Worm (Caenorhabditis elegans) whole organism, young adult: ENCODE results near the gene fic-1.

Source experiments
- B0019.2 ChIP-seq: fragments of 200-800 bp; sonication (Bioruptor generic); conservative IDR thresholded peaks from 2 replicates; pipeline ENCODE4 v1.3.6; 2022; ENCODE audit warnings: missing genetic modification reagents, missing genetic modification characterization, missing compliant biosample characterization
- B0336.3 ChIP-seq: fragments of 200-800 bp; sonication (Bioruptor generic); IDR thresholded peaks from 2 replicates; pipeline ENCODE4 v1.3.6; 2022; ENCODE audit warnings: missing genetic modification characterization, missing compliant biosample characterization
- C17E4.6 ChIP-seq: fragments of 200-800 bp; sonication (Bioruptor generic); IDR thresholded peaks from 2 replicates; pipeline ENCODE4 v1.3.6; 2022; ENCODE audit warnings: missing genetic modification reagents, missing genetic modification characterization, missing compliant biosample characterization
- F10E7.11 ChIP-seq: sonication (generic microtip); optimal IDR thresholded peaks from 2 replicates; lab custom pipeline; 2017; ENCODE audit warnings: mild to moderate bottlenecking, missing genetic modification characterization, moderate library complexity, missing compliant biosample characterization
- F22D6.2 ChIP-seq: sonication (generic microtip); optimal IDR thresholded peaks from 2 replicates; lab custom pipeline; 2016; ENCODE audit warnings: mild to moderate bottlenecking, missing genetic modification characterization, missing compliant biosample characterization
- F37B4.10 ChIP-seq: fragments of 200-800 bp; sonication (Bioruptor generic); IDR thresholded peaks from 2 replicates; pipeline ENCODE4 v1.3.6; 2022; ENCODE audit warnings: missing genetic modification characterization, missing compliant biosample characterization
- K11D2.4 ChIP-seq: fragments of 200-800 bp; sonication (Bioruptor generic); IDR thresholded peaks from 2 replicates; pipeline ENCODE4 v1.3.6; 2022; ENCODE audit warnings: missing genetic modification reagents, missing genetic modification characterization, missing compliant biosample characterization
- Y53G8AR.9 ChIP-seq: fragments of 200-800 bp; sonication (Bioruptor generic); conservative IDR thresholded peaks from 2 replicates; pipeline ENCODE4 v1.3.6; 2022; ENCODE audit warnings: missing genetic modification reagents, missing genetic modification characterization, missing compliant biosample characterization
- Y67H2A.10 ChIP-seq: fragments of 200-800 bp; sonication (Bioruptor generic); conservative IDR thresholded peaks from 2 replicates; pipeline ENCODE4 v1.3.6; 2022; ENCODE audit warnings: missing genetic modification reagents, missing genetic modification characterization, missing compliant biosample characterization
- ZK185.1 ChIP-seq: sonication (generic microtip); optimal IDR thresholded peaks from 2 replicates; lab custom pipeline; 2016; ENCODE audit warnings: mild to moderate bottlenecking, missing genetic modification characterization, missing compliant biosample characterization; ENCODE audit not compliant: poor library complexity, severe bottlenecking
- ama-1 ChIP-seq, 3 experiments: fragments of 150-350 bp in 1 of 3; sonication (generic microtip) in 2 of 3; optimal IDR thresholded peaks; 2 replicates each; lab custom pipeline; 2014 to 2018; ENCODE audit warnings: missing biosample characterization in 2 of 3, missing genetic modification characterization in 2 of 3, missing genetic modification reagents in 2 of 3
- aptf-2 ChIP-seq: fragments of 200-800 bp; sonication (Bioruptor generic); conservative IDR thresholded peaks from 2 replicates; pipeline ENCODE4 v1.3.6; 2022; ENCODE audit warnings: missing genetic modification reagents, missing genetic modification characterization, missing compliant biosample characterization
- attf-3 ChIP-seq: fragments of 200-800 bp; sonication (Bioruptor generic); conservative IDR thresholded peaks from 2 replicates; pipeline ENCODE4 v1.3.6; 2022; ENCODE audit warnings: missing genetic modification reagents, missing genetic modification characterization, missing compliant biosample characterization
- attf-5 ChIP-seq: fragments of 200-800 bp; sonication (Bioruptor generic); optimal IDR thresholded peaks from 2 replicates; lab custom pipeline; 2018; ENCODE audit warnings: mild to moderate bottlenecking, missing genetic modification characterization, missing compliant biosample characterization
- attf-6 ChIP-seq: fragments of 200-800 bp; sonication (Bioruptor generic); IDR thresholded peaks from 2 replicates; pipeline ENCODE4 v1.3.6; 2022; ENCODE audit warnings: missing genetic modification reagents, missing genetic modification characterization, missing compliant biosample characterization
- ceh-100 ChIP-seq: fragments of 200-800 bp; sonication (Bioruptor generic); IDR thresholded peaks from 2 replicates; pipeline ENCODE4 v1.3.6; 2022; ENCODE audit warnings: missing genetic modification reagents, missing genetic modification characterization, missing compliant biosample characterization
- ceh-27 ChIP-seq: fragments of 200-800 bp; sonication (Bioruptor generic); optimal IDR thresholded peaks from 2 replicates; lab custom pipeline; 2018; ENCODE audit warnings: mild to moderate bottlenecking, missing genetic modification characterization, moderate library complexity, missing compliant biosample characterization
- ceh-79 ChIP-seq: sonication (generic microtip); optimal IDR thresholded peaks from 2 replicates; lab custom pipeline; 2017; ENCODE audit warnings: mild to moderate bottlenecking, missing genetic modification characterization, missing compliant biosample characterization
- chd-7 ChIP-seq: sonication (generic microtip); optimal IDR thresholded peaks from 2 replicates; lab custom pipeline; 2016; ENCODE audit warnings: mild to moderate bottlenecking, missing genetic modification characterization, moderate library complexity, missing compliant biosample characterization
- dox-1 ChIP-seq: fragments of 200-800 bp; sonication (Bioruptor generic); IDR thresholded peaks from 2 replicates; pipeline ENCODE4 v1.3.6; 2022; ENCODE audit warnings: missing genetic modification reagents, missing genetic modification characterization, missing compliant biosample characterization
- efl-1 ChIP-seq: fragments of 150-350 bp; optimal IDR thresholded peaks from 2 replicates; lab custom pipeline; 2014; ENCODE audit warnings: missing biosample characterization, missing genetic modification reagents, missing genetic modification characterization
- egl-44 ChIP-seq: fragments of 200-800 bp; sonication (Bioruptor generic); IDR thresholded peaks from 2 replicates; pipeline ENCODE4 v1.3.6; 2022; ENCODE audit warnings: missing genetic modification reagents, missing genetic modification characterization, missing compliant biosample characterization
- egrh-3 ChIP-seq: fragments of 200-800 bp; sonication (Bioruptor generic); IDR thresholded peaks from 2 replicates; pipeline ENCODE4 v1.3.6; 2022; ENCODE audit warnings: missing genetic modification reagents, missing genetic modification characterization, missing compliant biosample characterization
- ekl-4 ChIP-seq: fragments of 200-800 bp; sonication (Bioruptor generic); IDR thresholded peaks from 2 replicates; pipeline ENCODE4 v1.3.6; 2022; ENCODE audit warnings: missing genetic modification reagents, missing genetic modification characterization, missing compliant biosample characterization
- hlh-12 ChIP-seq: sonication (generic microtip); optimal IDR thresholded peaks from 2 replicates; lab custom pipeline; 2016; ENCODE audit warnings: missing genetic modification characterization, missing compliant biosample characterization
- hmg-1.2 ChIP-seq: fragments of 200-800 bp; sonication (Bioruptor generic); IDR thresholded peaks from 2 replicates; pipeline ENCODE4 v1.3.6; 2022; ENCODE audit warnings: missing genetic modification reagents, missing genetic modification characterization, missing compliant biosample characterization
- lag-1 ChIP-seq: fragments of 200-800 bp; sonication (Bioruptor generic); IDR thresholded peaks from 2 replicates; pipeline ENCODE4 v1.3.6; 2022; ENCODE audit warnings: missing genetic modification reagents, missing genetic modification characterization, missing compliant biosample characterization
- let-526 ChIP-seq: fragments of 200-800 bp; sonication (Bioruptor generic); IDR thresholded peaks from 2 replicates; pipeline ENCODE4 v1.3.6; 2022; ENCODE audit warnings: missing genetic modification reagents, missing genetic modification characterization, missing compliant biosample characterization
- lin-40 ChIP-seq: sonication (generic microtip); optimal IDR thresholded peaks from 2 replicates; lab custom pipeline; 2016; ENCODE audit warnings: missing genetic modification characterization, mild to moderate bottlenecking, missing compliant biosample characterization, missing genotype, missing genetic modification reagents
- lin-54 ChIP-seq: fragments of 200-800 bp; sonication (Bioruptor generic); optimal IDR thresholded peaks from 2 replicates; lab custom pipeline; 2018; ENCODE audit warnings: mild to moderate bottlenecking, missing genetic modification characterization, missing compliant biosample characterization
- madf-3 ChIP-seq: fragments of 200-800 bp; sonication (Bioruptor generic); IDR thresholded peaks from 2 replicates; pipeline ENCODE4 v1.3.6; 2022; ENCODE audit warnings: missing genetic modification reagents, missing genetic modification characterization, missing compliant biosample characterization
- madf-6 ChIP-seq: fragments of 200-800 bp; sonication (Bioruptor generic); IDR thresholded peaks from 2 replicates; pipeline ENCODE4 v1.3.6; 2022; ENCODE audit warnings: missing genetic modification reagents, missing genetic modification characterization, missing compliant biosample characterization
- nfyb-1 ChIP-seq: fragments of 200-800 bp; sonication (Bioruptor generic); IDR thresholded peaks from 2 replicates; pipeline ENCODE4 v1.3.6; 2022; ENCODE audit warnings: missing genetic modification reagents, missing genetic modification characterization, missing compliant biosample characterization
- rcor-1 ChIP-seq: fragments of 200-800 bp; sonication (Bioruptor generic); IDR thresholded peaks from 2 replicates; pipeline ENCODE4 v1.3.6; 2022; ENCODE audit warnings: missing genetic modification reagents, missing genetic modification characterization, missing compliant biosample characterization
- rpc-1 ChIP-seq, 2 experiments: fragments of 150-350 bp in 1 of 2; sonication (generic microtip) in 1 of 2; optimal IDR thresholded peaks; 2 replicates each; lab custom pipeline; 2014 to 2018; ENCODE audit warnings: missing biosample characterization in 1 of 2, missing genetic modification characterization in 1 of 2, missing genetic modification reagents in 1 of 2, missing genotype in 1 of 2
- sdz-38 ChIP-seq: sonication (generic microtip); optimal IDR thresholded peaks from 2 replicates; lab custom pipeline; 2016; ENCODE audit warnings: missing genotype, missing genetic modification characterization, missing compliant biosample characterization
- sea-2 ChIP-seq: fragments of 200-800 bp; sonication (Bioruptor generic); IDR thresholded peaks from 2 replicates; pipeline ENCODE4 v1.3.6; 2022; ENCODE audit warnings: missing genetic modification characterization, missing compliant biosample characterization
- snpc-1.1 ChIP-seq: sonication (generic microtip); optimal IDR thresholded peaks from 2 replicates; lab custom pipeline; 2017; ENCODE audit warnings: missing genetic modification characterization, mild to moderate bottlenecking, missing compliant biosample characterization, antibody characterized with exemption, moderate library complexity, missing genotype, missing genetic modification reagents; ENCODE audit not compliant: insufficient read depth
- snpc-1.3 ChIP-seq: sonication (generic microtip); optimal IDR thresholded peaks from 2 replicates; lab custom pipeline; 2017; ENCODE audit warnings: missing genetic modification characterization, mild to moderate bottlenecking, missing compliant biosample characterization, antibody characterized with exemption, moderate library complexity, missing genotype, missing genetic modification reagents; ENCODE audit not compliant: insufficient read depth
- snpc-3.4 ChIP-seq: sonication (generic microtip); optimal IDR thresholded peaks from 2 replicates; lab custom pipeline; 2017; ENCODE audit warnings: missing genetic modification characterization, mild to moderate bottlenecking, missing compliant biosample characterization, antibody characterized with exemption, moderate library complexity, missing genotype, missing genetic modification reagents
- tbp1 ChIP-seq: fragments of 200-800 bp; sonication (Bioruptor generic); optimal IDR thresholded peaks from 2 replicates; lab custom pipeline; 2018; ENCODE audit warnings: mild to moderate bottlenecking, missing genetic modification characterization, missing compliant biosample characterization
- tlf-1 ChIP-seq: fragments of 200-800 bp; sonication (Bioruptor generic); optimal IDR thresholded peaks from 2 replicates; lab custom pipeline; 2018; ENCODE audit warnings: mild to moderate bottlenecking, missing genetic modification characterization, missing compliant biosample characterization
- zfh-2 ChIP-seq: fragments of 200-800 bp; sonication (Bioruptor generic); conservative IDR thresholded peaks from 2 replicates; pipeline ENCODE4 v1.3.6; 2022; ENCODE audit warnings: missing genetic modification reagents, missing genetic modification characterization, missing compliant biosample characterization
- ztf-18 ChIP-seq: sonication (generic microtip); optimal IDR thresholded peaks from 2 replicates; lab custom pipeline; 2016; ENCODE audit warnings: missing genotype, mild to moderate bottlenecking, missing genetic modification characterization, missing compliant biosample characterization
- ztf-26 ChIP-seq: sonication (generic microtip); optimal IDR thresholded peaks from 2 replicates; lab custom pipeline; 2017; ENCODE audit warnings: missing genetic modification characterization, missing compliant biosample characterization

fic-1 gene

DNA sequence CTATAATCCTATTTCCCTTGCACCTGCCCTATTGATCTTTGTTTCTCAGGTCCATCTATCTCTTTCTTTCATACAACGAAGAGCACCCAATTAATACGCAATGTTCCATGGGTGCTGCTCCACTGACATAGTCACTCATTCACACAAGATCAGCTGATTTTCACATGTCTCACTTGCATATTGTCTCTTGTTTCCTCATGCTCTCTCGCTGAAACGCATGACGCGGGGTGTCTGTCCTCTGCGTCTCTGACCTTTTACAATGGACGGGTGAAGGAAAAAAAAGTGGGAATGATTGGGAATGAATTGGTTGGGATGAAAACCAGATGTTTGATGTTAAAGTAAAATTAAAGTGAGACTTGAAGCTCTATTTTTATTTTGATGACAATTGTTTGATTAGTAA is 1.9 kb upstream of the fic-1 start (continued):
- no peak for TF ChIP-seq attf-3 (GFP tag; lab: Robert Waterston, UW)
- TF ChIP-seq tlf-1 (GFP tag; lab: Kevin White, UChicago), result peak; percentile 78
- TF ChIP-seq F10E7.11 (tag; lab: Kevin White, UChicago), result peak; percentile 11
- TF ChIP-seq rpc-1 (optimal IDR thresholded peaks at IDR 0.05; lab: Kevin White, UChicago), result no peak
- TF ChIP-seq rpc-1 (tag; optimal IDR thresholded peaks at IDR 0.05; lab: Kevin White, UChicago), result no peak
- TF ChIP-seq egl-44 (GFP tag; lab: Robert Waterston, UW), result peak; percentile 74
- TF ChIP-seq rcor-1 (GFP tag; lab: Robert Waterston, UW), result peak; percentile 29; the same call in 1 of the 2 replicates
- peak; percentile 85 for TF ChIP-seq nfyb-1
- TF ChIP-seq lin-40 (tag; lab: Kevin White, UChicago), result peak; percentile 51
- no peak for TF ChIP-seq lag-1 (GFP tag; lab: Robert Waterston, UW)
- no peak for TF ChIP-seq sea-2 (GFP tag; lab: Robert Waterston, UW)
- no peak for TF ChIP-seq hlh-12 (tag; lab: Kevin White, UChicago)
- no peak for TF ChIP-seq ceh-79 (tag; lab: Kevin White, UChicago)
- peak; percentile 75 for TF ChIP-seq dox-1
- no peak for TF ChIP-seq snpc-1.3 (tag; lab: Kevin White, UChicago)
- peak; percentile 93 for TF ChIP-seq ama-1 (optimal IDR thresholded peaks at IDR 0.05; lab: Kevin White, UChicago)
- TF ChIP-seq ama-1 (GFP tag; optimal IDR thresholded peaks at IDR 0.05; lab: Kevin White, UChicago), result no peak
- TF ChIP-seq ztf-26 (tag; lab: Kevin White, UChicago), result peak; percentile 31
- peak; percentile 62 for TF ChIP-seq lin-54
- TF ChIP-seq K11D2.4 (GFP tag; lab: Robert Waterston, UW), result peak; percentile 88
- TF ChIP-seq ceh-100 (GFP tag; lab: Robert Waterston, UW), result no peak
- no peak for TF ChIP-seq aptf-2
- TF ChIP-seq chd-7 (tag; lab: Kevin White, UChicago), result peak; percentile 85
- peak; percentile 80; the same call in 1 of the 2 replicates for TF ChIP-seq madf-3 (GFP tag; lab: Robert Waterston, UW)
- TF ChIP-seq let-526 (GFP tag; lab: Robert Waterston, UW), result peak; percentile 89
- TF ChIP-seq zfh-2 (GFP tag; lab: Robert Waterston, UW), result peak; percentile 58
- peak; percentile 18 for TF ChIP-seq F22D6.2
- TF ChIP-seq C17E4.6 (GFP tag; lab: Robert Waterston, UW), result no peak
- TF ChIP-seq Y67H2A.10 (GFP tag; lab: Robert Waterston, UW), result peak; percentile 70; the same call in 1 of the 2 replicates
- peak; percentile 83 for TF ChIP-seq ceh-27 (GFP tag; lab: Kevin White, UChicago)
- peak; percentile 85 for TF ChIP-seq ekl-4 (GFP tag; lab: Robert Waterston, UW)

DNA sequence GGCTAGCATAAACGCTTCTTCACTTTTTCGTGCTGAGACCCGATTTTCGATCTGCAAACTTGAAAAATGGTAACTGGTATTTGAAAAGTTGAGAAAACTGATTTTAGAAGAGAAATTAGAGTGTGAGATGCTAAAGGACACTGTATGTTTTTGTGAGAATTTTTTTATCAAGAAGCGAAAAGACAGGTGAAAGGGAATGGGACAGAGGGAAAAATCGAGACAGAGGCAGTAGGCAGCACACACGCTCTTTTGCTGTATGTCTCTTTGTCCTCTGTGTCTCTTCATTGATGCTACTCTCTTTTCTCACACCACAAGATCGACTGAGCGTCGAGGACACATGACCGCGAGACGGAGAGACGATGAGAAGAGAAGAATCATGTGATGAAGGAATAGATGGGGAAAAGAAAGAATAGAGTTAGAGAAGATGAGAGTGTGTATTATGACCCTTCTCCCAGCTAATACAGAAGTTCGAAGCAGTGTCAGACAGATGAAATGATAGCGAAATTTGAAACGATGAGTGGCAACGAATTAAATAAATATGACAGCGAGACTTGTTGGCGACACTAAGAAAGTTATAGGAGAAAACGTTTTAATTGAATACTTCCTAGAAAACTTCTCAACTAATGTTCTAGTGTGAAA is 1.3 kb upstream of the fic-1 start, which contains the start of gene lgg-2:
Gene lgg-2, minus strand, starts transcription at position 51 of the 639 bp plus-strand sequence.
- 0 out of 2 replicates have a peak, but pooled peaks have one; percentile 61 for TF ChIP-seq egl-44 (GFP tag; lab: Robert Waterston, UW)
- peak; percentile 95 for TF ChIP-seq chd-7 (tag; lab: Kevin White, UChicago)
- peak; percentile 69 for TF ChIP-seq ZK185.1 (tag; lab: Kevin White, UChicago)
- peak; percentile 73 for TF ChIP-seq Y67H2A.10 (GFP tag; lab: Robert Waterston, UW)
- TF ChIP-seq attf-6 (GFP tag; lab: Robert Waterston, UW), result no peak
- TF ChIP-seq hmg-1.2 (GFP tag; lab: Robert Waterston, UW), result peak; percentile 85
- TF ChIP-seq F37B4.10, result 0 out of 2 replicates have a peak, but pooled peaks have one; percentile 28
- TF ChIP-seq sdz-38 (tag; lab: Kevin White, UChicago), result no peak
- TF ChIP-seq madf-6 (GFP tag; lab: Robert Waterston, UW), result 0 out of 2 replicates have a peak, but pooled peaks have one; percentile 9
- peak; percentile 67; the same call in 1 of the 2 replicates for TF ChIP-seq B0336.3
- peak; percentile 60 for TF ChIP-seq tbp1
- TF ChIP-seq ztf-18 (tag; lab: Kevin White, UChicago), result peak; percentile 81
- peak; percentile 95 for TF ChIP-seq lin-40 (tag; lab: Kevin White, UChicago)
- no peak for TF ChIP-seq F10E7.11 (tag; lab: Kevin White, UChicago)
- TF ChIP-seq tlf-1 (GFP tag; lab: Kevin White, UChicago), result peak; percentile 86
- TF ChIP-seq egrh-3, result peak; percentile 11; the same call in 1 of the 2 replicates
- TF ChIP-seq snpc-1.1 (tag; lab: Kevin White, UChicago), result no peak
- TF ChIP-seq attf-5 (GFP tag; lab: Kevin White, UChicago), result peak; percentile 86
- TF ChIP-seq rcor-1 (GFP tag; lab: Robert Waterston, UW), result peak; percentile 70
- TF ChIP-seq B0019.2 (GFP tag; lab: Robert Waterston, UW), result no peak
- TF ChIP-seq snpc-3.4 (tag; lab: Kevin White, UChicago), result no peak
- TF ChIP-seq efl-1 (GFP tag; lab: Kevin White, UChicago), result no peak
- TF ChIP-seq Y53G8AR.9, result peak; percentile 83
